Fruit fly (Drosophila melanogaster) whole organism, embryonic: ENCODE measurements around the gene CG4955.

ENCODE experiments used
- Ada2b ChIP-seq: fragments of 200-800 bp; sonication (Bioruptor generic); IDR thresholded peaks from 2 replicates; pipeline ENCODE4 v1.3.6; 2022; ENCODE audit warnings: missing biosample characterization, missing genetic modification characterization
- Atf6 ChIP-seq: fragments of 200-800 bp; sonication (Bioruptor generic); IDR thresholded peaks from 2 replicates; pipeline ENCODE4 v1.3.6; 2022; ENCODE audit warnings: missing biosample characterization, missing genetic modification characterization
- Awh ChIP-seq: fragments of 200-800 bp; sonication (Bioruptor generic); IDR thresholded peaks from 2 replicates; pipeline ENCODE4, ENCODE4 v1.3.6; 2022; ENCODE audit warnings: missing biosample characterization, missing genetic modification characterization
- BEAF-32 ChIP-seq: fragments of 200-800 bp; sonication (Bioruptor generic); optimal IDR thresholded peaks from 3 replicates; lab custom pipeline; 2017; ENCODE audit warnings: missing biosample characterization, missing genetic modification characterization, mild to moderate bottlenecking, moderate library complexity, missing genetic modification reagents
- CG10147 ChIP-seq: fragments of 200-800 bp; sonication (Bioruptor generic); optimal IDR thresholded peaks from 2 replicates; lab custom pipeline; 2019; ENCODE audit warnings: missing biosample characterization, mild to moderate bottlenecking, missing genetic modification characterization, moderate library complexity
- CG10267 ChIP-seq: fragments of 200-800 bp; sonication (Bioruptor generic); optimal IDR thresholded peaks from 2 replicates; lab custom pipeline; 2018; ENCODE audit warnings: missing biosample characterization, mild to moderate bottlenecking, missing genetic modification characterization, moderate library complexity
- CG11695 ChIP-seq: fragments of 200-800 bp; sonication (Bioruptor generic); IDR thresholded peaks from 3 replicates; pipeline ENCODE4 v1.3.6; 2022; ENCODE audit warnings: missing biosample characterization, missing genetic modification characterization
- CG12299 ChIP-seq: fragments of 200-800 bp; sonication (Bioruptor generic); optimal IDR thresholded peaks from 2 replicates; lab custom pipeline; 2018; ENCODE audit warnings: missing biosample characterization, mild to moderate bottlenecking, missing genetic modification characterization
- CG13424 ChIP-seq: fragments of 200-800 bp; sonication (Bioruptor generic); optimal IDR thresholded peaks from 2 replicates; lab custom pipeline; 2019; ENCODE audit warnings: missing biosample characterization, mild to moderate bottlenecking, missing genetic modification characterization, moderate library complexity
- CG14050 ChIP-seq: fragments of 200-800 bp; sonication (Bioruptor generic); IDR thresholded peaks from 3 replicates; pipeline ENCODE4 v1.3.6; 2022; ENCODE audit warnings: missing biosample characterization, missing genetic modification characterization
- CG14965 ChIP-seq: fragments of 200-800 bp; sonication (Bioruptor generic); optimal IDR thresholded peaks from 2 replicates; lab custom pipeline; 2016; ENCODE audit warnings: missing biosample characterization, missing genetic modification characterization, borderline replicate concordance
- CG30431 ChIP-seq: fragments of 200-800 bp; sonication (Bioruptor generic); optimal IDR thresholded peaks from 2 replicates; lab custom pipeline; 2017; ENCODE audit warnings: missing biosample characterization, missing genetic modification characterization
- CG5245 ChIP-seq: fragments of 200-800 bp; sonication (Bioruptor generic); optimal IDR thresholded peaks from 3 replicates; lab custom pipeline; 2016; ENCODE audit warnings: missing biosample characterization, missing genetic modification characterization
- CG6689 ChIP-seq: fragments of 200-800 bp; sonication (Bioruptor generic); IDR thresholded peaks from 2 replicates; pipeline ENCODE4 v1.3.6; 2022; ENCODE audit warnings: missing biosample characterization, missing genetic modification characterization
- CG7987 ChIP-seq: fragments of 200-800 bp; sonication (Bioruptor generic); optimal IDR thresholded peaks from 2 replicates; lab custom pipeline; 2018; ENCODE audit warnings: missing biosample characterization, mild to moderate bottlenecking, missing genetic modification characterization, moderate library complexity
- CHES-1-like ChIP-seq: fragments of 200-800 bp; sonication (Bioruptor generic); optimal IDR thresholded peaks from 2 replicates; lab custom pipeline; 2016; ENCODE audit warnings: missing biosample characterization, missing genetic modification characterization
- Doc2 ChIP-seq: fragments of 200-800 bp; sonication (Bioruptor generic); IDR thresholded peaks from 2 replicates; pipeline ENCODE4 v1.3.6; 2022; ENCODE audit warnings: missing biosample characterization, missing genetic modification characterization
- Gsc ChIP-seq: fragments of 200-800 bp; sonication (Bioruptor generic); IDR thresholded peaks from 2 replicates; pipeline ENCODE4 v1.3.6; 2022; ENCODE audit warnings: missing biosample characterization, missing genetic modification characterization
- HmgZ ChIP-seq: fragments of 200-800 bp; sonication (Bioruptor generic); optimal IDR thresholded peaks from 2 replicates; lab custom pipeline; 2018; ENCODE audit warnings: missing biosample characterization, mild to moderate bottlenecking, missing genetic modification characterization
- Hr39 ChIP-seq: fragments of >200 bp; optimal IDR thresholded peaks from 2 replicates; lab custom pipeline; 2017
- Lim3 ChIP-seq: fragments of 200-800 bp; sonication (Bioruptor generic); IDR thresholded peaks from 2 replicates; pipeline ENCODE4 v1.3.6; 2022; ENCODE audit warnings: missing biosample characterization, missing genetic modification characterization
- Med ChIP-seq: fragments of 200-800 bp; sonication (Bioruptor generic); peaks from one replicate; lab custom pipeline; 2016; ENCODE audit warnings: missing biosample characterization, missing genetic modification characterization, mild to moderate bottlenecking, inconsistent platforms, moderate library complexity
- NC2β ChIP-seq: fragments of 200-800 bp; sonication (Bioruptor generic); optimal IDR thresholded peaks from 2 replicates; lab custom pipeline; 2016; ENCODE audit warnings: missing biosample characterization, missing genetic modification characterization
- NFAT ChIP-seq: fragments of 200-800 bp; sonication (Bioruptor generic); IDR thresholded peaks from 2 replicates; pipeline ENCODE4 v1.3.6; 2022; ENCODE audit warnings: missing biosample characterization, missing genetic modification characterization
- Ssrp ChIP-seq: fragments of 200-800 bp; sonication (Bioruptor generic); optimal IDR thresholded peaks from 2 replicates; lab custom pipeline; 2018; ENCODE audit warnings: missing biosample characterization, mild to moderate bottlenecking, missing genetic modification characterization, moderate library complexity
- abd-A ChIP-seq: fragments of 200-800 bp; sonication (Bioruptor generic); optimal IDR thresholded peaks from 3 replicates; lab custom pipeline; 2019; ENCODE audit warnings: missing biosample characterization, mild to moderate bottlenecking, missing genetic modification characterization, moderate library complexity
- al ChIP-seq: fragments of 200-800 bp; sonication (Bioruptor generic); IDR thresholded peaks from 2 replicates; pipeline ENCODE4 v1.3.6; 2022; ENCODE audit warnings: missing biosample characterization, missing genetic modification characterization
- amos ChIP-seq: fragments of 200-800 bp; sonication (Bioruptor generic); IDR thresholded peaks from 2 replicates; pipeline ENCODE4 v1.3.6; 2022; ENCODE audit warnings: missing biosample characterization, missing genetic modification characterization; ENCODE audit not compliant: partially characterized antibody
- cg ChIP-seq: fragments of 200-800 bp; sonication (Bioruptor generic); optimal IDR thresholded peaks from 3 replicates; lab custom pipeline; 2019; ENCODE audit warnings: missing biosample characterization, mild to moderate bottlenecking, missing genetic modification characterization, moderate library complexity
- dmrt11E ChIP-seq: fragments of 200-800 bp; sonication (Bioruptor generic); optimal IDR thresholded peaks from 3 replicates; lab custom pipeline; 2018; ENCODE audit warnings: missing biosample characterization, mild to moderate bottlenecking, missing genetic modification characterization, moderate library complexity
- exex ChIP-seq: fragments of 200-800 bp; sonication (Bioruptor generic); optimal IDR thresholded peaks from 4 replicates; lab custom pipeline; 2018; ENCODE audit warnings: missing biosample characterization, mild to moderate bottlenecking, missing genetic modification characterization, moderate library complexity
- gem ChIP-seq: fragments of 200-800 bp; sonication (Bioruptor generic); optimal IDR thresholded peaks from 2 replicates; lab custom pipeline; 2019; ENCODE audit warnings: missing biosample characterization, mild to moderate bottlenecking, missing genetic modification characterization, moderate library complexity
- lmd ChIP-seq: fragments of 200-800 bp; sonication (Bioruptor generic); IDR thresholded peaks from 2 replicates; pipeline ENCODE4 v1.3.6; 2022; ENCODE audit warnings: missing biosample characterization, missing genetic modification characterization
- nmo ChIP-seq: fragments of 200-800 bp; sonication (Bioruptor generic); optimal IDR thresholded peaks from 2 replicates; lab custom pipeline; 2018; ENCODE audit warnings: missing biosample characterization, mild to moderate bottlenecking, missing genetic modification characterization, moderate library complexity
- odd ChIP-seq: fragments of 200-800 bp; sonication (Bioruptor generic); optimal IDR thresholded peaks from 2 replicates; lab custom pipeline; 2017; ENCODE audit warnings: missing biosample characterization, mild to moderate bottlenecking, missing genetic modification characterization
- otp ChIP-seq: fragments of 200-800 bp; sonication (Bioruptor generic); IDR thresholded peaks from 3 replicates; pipeline ENCODE4, ENCODE4 v1.3.6; 2022; ENCODE audit warnings: missing biosample characterization, missing genetic modification characterization
- pan ChIP-seq, 4 experiments: fragments of >200 bp in 3 of 4; fragments of 200-800 bp in 1 of 4; sonication (Bioruptor generic) in 1 of 4; optimal IDR thresholded peaks in 3 of 4; IDR thresholded peaks in 1 of 4; 2 replicates each; pipeline versions ENCODE4 v1.3.6 to Lab custom; 2017 to 2022; ENCODE audit warnings: missing biosample characterization in 2 of 4, missing genetic modification characterization in 2 of 4, mixed read lengths in 1 of 4
- pnt ChIP-seq: fragments of 200-800 bp; sonication (Bioruptor generic); optimal IDR thresholded peaks from 3 replicates; lab custom pipeline; 2016; ENCODE audit warnings: missing biosample characterization, missing genetic modification characterization
- prd ChIP-seq, 3 experiments: fragments of >200 bp in 2 of 3; fragments of 200-800 bp in 1 of 3; sonication (Bioruptor generic) in 1 of 3; optimal IDR thresholded peaks in 2 of 3; IDR thresholded peaks in 1 of 3; 2 replicates in 2 of 3; 3 replicates in 1 of 3; pipeline versions ENCODE4 v1.3.6 to Lab custom; 2017 to 2022; ENCODE audit warnings: missing biosample characterization in 1 of 3, missing genetic modification characterization in 1 of 3
- pum ChIP-seq: fragments of 200-800 bp; sonication (Bioruptor generic); optimal IDR thresholded peaks from 2 replicates; lab custom pipeline; 2016; ENCODE audit warnings: missing biosample characterization, missing genetic modification characterization
- rib ChIP-seq: fragments of 200-800 bp; sonication (Bioruptor generic); IDR thresholded peaks from 2 replicates; pipeline ENCODE4 v1.3.6; 2022; ENCODE audit warnings: missing biosample characterization, missing genetic modification characterization
- slbo ChIP-seq: fragments of 200-800 bp; sonication (Bioruptor generic); IDR thresholded peaks from 2 replicates; pipeline ENCODE4 v1.3.6; 2022; ENCODE audit warnings: missing biosample characterization, missing genetic modification characterization
- so ChIP-seq: fragments of 200-800 bp; sonication (Bioruptor generic); IDR thresholded peaks from 3 replicates; pipeline ENCODE4 v1.3.6; 2022; ENCODE audit warnings: missing biosample characterization, missing genetic modification characterization
- toy ChIP-seq: fragments of 200-800 bp; sonication (Bioruptor generic); IDR thresholded peaks from 2 replicates; pipeline ENCODE4 v1.3.6; 2022; ENCODE audit warnings: missing biosample characterization, missing genetic modification characterization
- trh ChIP-seq: fragments of 200-800 bp; sonication (Bioruptor generic); optimal IDR thresholded peaks from 2 replicates; lab custom pipeline; 2016; ENCODE audit warnings: missing biosample characterization, missing genetic modification characterization
- tup ChIP-seq: fragments of 200-800 bp; sonication (Bioruptor generic); optimal IDR thresholded peaks from 2 replicates; lab custom pipeline; 2016; ENCODE audit warnings: missing biosample characterization, mild to moderate bottlenecking, missing genetic modification characterization, moderate library complexity
- zen2 ChIP-seq: fragments of 200-800 bp; sonication (Bioruptor generic); IDR thresholded peaks from 3 replicates; pipeline ENCODE4 v1.3.6; 2022; ENCODE audit warnings: missing biosample characterization, missing genetic modification characterization; ENCODE audit not compliant: partially characterized antibody
- zfh1 ChIP-seq: fragments of 200-800 bp; sonication (Bioruptor generic); IDR thresholded peaks from 3 replicates; pipeline ENCODE4 v1.3.6; 2022; ENCODE audit warnings: missing biosample characterization, missing genetic modification characterization

The CG4955 gene

DNA sequence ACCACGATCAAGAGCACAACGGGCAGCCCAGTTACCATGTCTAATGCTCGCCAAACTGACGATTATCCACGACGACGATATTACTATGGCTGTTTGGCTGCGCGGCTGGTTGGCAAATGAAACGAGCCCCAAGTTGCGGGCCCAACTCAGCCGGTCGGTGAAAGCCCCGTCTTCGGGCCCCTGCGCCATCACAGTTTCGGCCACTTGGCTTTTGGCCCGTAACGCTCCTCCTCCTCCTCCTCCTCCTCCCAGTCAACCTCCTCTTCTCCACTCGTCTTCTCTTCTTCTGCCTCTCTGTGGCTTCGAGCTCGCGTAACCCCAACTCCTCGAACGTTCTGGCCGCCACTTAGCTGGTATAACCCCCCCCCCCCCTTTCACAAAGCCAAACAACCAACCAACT is 6.3 kb downstream of the CG4955 start, which contains the start of gene CG8945:
CG8945 (minus strand) TSS at position 101 of the 400 bp plus-strand sequence.
- TF ChIP-seq cg (no peak), pum (GFP tag; lab: Kevin White, UChicago) (no peak), Med (GFP tag; lab: Kevin White, UChicago) (peak; percentile 39), Ada2b (GFP tag; lab: Robert Waterston, UW) (no peak), abd-A (tag; lab: Kevin White, UChicago) (no peak), odd (no peak)
- TF ChIP-seq, all 482 proteins: peak for 1

DNA sequence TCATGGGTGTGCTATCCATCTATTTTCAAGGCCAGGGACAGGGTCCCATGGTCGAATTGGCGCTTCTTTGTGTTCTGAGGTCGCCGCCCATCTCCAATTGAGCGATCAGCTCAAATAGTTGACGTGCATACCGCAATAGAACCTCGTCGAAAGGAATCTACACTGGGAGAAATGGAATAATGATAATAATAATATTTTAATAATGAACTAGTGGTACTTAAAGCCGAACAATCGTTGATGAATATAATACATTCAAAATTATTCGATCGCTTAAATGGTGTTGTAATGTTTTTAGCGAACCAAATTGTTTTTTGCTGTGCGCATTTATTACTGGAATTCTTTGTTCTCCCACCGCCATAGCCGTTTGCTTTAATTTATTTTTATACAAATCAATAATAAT is 9.3 kb downstream of the CG4955 start:
- TF ChIP-seq gem (tag; lab: Kevin White, UChicago) (peak; percentile 41), pan (optimal IDR thresholded peaks at IDR 0.05; lab: Kevin White, UChicago) (no peak), pan (GFP tag; optimal IDR thresholded peaks at IDR 0.05 in 1 of 2, IDR thresholded peaks at IDR 0.05 in 1 of 2) (peak in 1 of 2 experiments; percentile 20), exex (no peak), CG11695 (0 out of 3 replicates have a peak, but pooled peaks have one; percentile 44), CG30431 (GFP tag; lab: Kevin White, UChicago) (no peak), BEAF-32 (GFP tag; lab: Kevin White, UChicago) (no peak), so (GFP tag; lab: Robert Waterston, UW) (peak; percentile 61; the same call in 1 of the 3 replicates), dmrt11E (tag; lab: Kevin White, UChicago) (peak; percentile 17), CG10147 (GFP tag; lab: Kevin White, UChicago) (no peak), pnt (GFP tag; lab: Kevin White, UChicago) (no peak), al (peak; percentile 43; the same call in 1 of the 2 replicates), CG14965 (GFP tag; lab: Kevin White, UChicago) (no peak), CG6689 (GFP tag; lab: Robert Waterston, UW) (no peak; the same call in 1 of the 2 replicates), slbo (GFP tag; lab: Robert Waterston, UW) (peak; percentile 43), Atf6 (GFP tag; lab: Robert Waterston, UW) (peak; percentile 36; the same call in 1 of the 2 replicates), CG12299 (no peak), Gsc (no peak), Doc2 (no peak), amos (no peak), lmd (GFP tag; lab: Robert Waterston, UW) (peak; percentile 48; the same call in 1 of the 2 replicates), CG10267 (tag; lab: Kevin White, UChicago) (no peak), HmgZ (tag; lab: Kevin White, UChicago) (no peak), CHES-1-like (no peak), rib (GFP tag; lab: Robert Waterston, UW) (no peak; the same call in 1 of the 2 replicates), prd (optimal IDR thresholded peaks at IDR 0.05; lab: Kevin White, UChicago) (no peak), prd (GFP tag; IDR thresholded peaks at IDR 0.05; lab: Robert Waterston, UW) (peak; percentile 26; the same call in 1 of the 3 replicates), otp (no peak), NFAT (GFP tag; lab: Robert Waterston, UW) (0 out of 2 replicates have a peak, but pooled peaks have one; percentile 37), Hr39 (lab: Kevin White, UChicago) (no peak), CG7987 (GFP tag; lab: Kevin White, UChicago) (no peak), CG5245 (GFP tag; lab: Kevin White, UChicago) (no peak), Ssrp (tag; lab: Kevin White, UChicago) (no peak), zfh1 (0 out of 3 replicates have a peak, but pooled peaks have one; percentile 29), Lim3 (GFP tag; lab: Robert Waterston, UW) (no peak), NC2β (GFP tag; lab: Kevin White, UChicago) (no peak), CG14050 (GFP tag; lab: Robert Waterston, UW) (no peak), nmo (GFP tag; lab: Kevin White, UChicago) (no peak), toy (GFP tag; lab: Robert Waterston, UW) (no peak), Awh (GFP tag; lab: Robert Waterston, UW) (no peak), CG13424 (tag; lab: Kevin White, UChicago) (no peak), trh (GFP tag; lab: Kevin White, UChicago) (no peak), tup (GFP tag; lab: Kevin White, UChicago) (no peak), zen2 (GFP tag; lab: Robert Waterston, UW) (no peak)
